Worm (Caenorhabditis elegans): ENCODE results near the gene C26B2.2.

- TF ChIP-seq dao-5 (tag; optimal IDR thresholded peaks at IDR 0.05), result no peak
- TF ChIP-seq him-1 (tag; optimal IDR thresholded peaks at IDR 0.05), result no peak
These were observed 38.1 kb downstream of the C26B2.2 start for ce11 chrIV:7983728-7984346.

Measured in whole organism, L4/young adult.